Fruit fly (Drosophila melanogaster) whole organism, embryonic: Measurements from ENCODE around the gene Vps2.

Source experiments
- Asciz ChIP-seq: fragments of 200-800 bp; sonication (Bioruptor generic); optimal IDR thresholded peaks from 2 replicates; lab custom pipeline; 2017; ENCODE audit warnings: missing biosample characterization, mild to moderate bottlenecking, missing genetic modification characterization, missing genetic modification reagents
- Awh ChIP-seq: fragments of 200-800 bp; sonication (Bioruptor generic); IDR thresholded peaks from 2 replicates; pipeline ENCODE4, ENCODE4 v1.3.6; 2022; ENCODE audit warnings: missing biosample characterization, missing genetic modification characterization
- BtbVII ChIP-seq: fragments of 200-800 bp; sonication (Bioruptor generic); optimal IDR thresholded peaks from 3 replicates; lab custom pipeline; 2017; ENCODE audit warnings: missing biosample characterization, mild to moderate bottlenecking, missing genetic modification characterization
- CG11456 ChIP-seq: fragments of 200-800 bp; sonication (Bioruptor generic); IDR thresholded peaks from 3 replicates; pipeline ENCODE4 v1.3.6; 2022; ENCODE audit warnings: missing biosample characterization, missing genetic modification characterization
- CG11504 ChIP-seq: fragments of 200-800 bp; sonication (Bioruptor generic); optimal IDR thresholded peaks from 3 replicates; lab custom pipeline; 2019; ENCODE audit warnings: missing biosample characterization, mild to moderate bottlenecking, missing genetic modification characterization, moderate library complexity
- CG11695 ChIP-seq: fragments of 200-800 bp; sonication (Bioruptor generic); IDR thresholded peaks from 3 replicates; pipeline ENCODE4 v1.3.6; 2022; ENCODE audit warnings: missing biosample characterization, missing genetic modification characterization
- CG13296 ChIP-seq: fragments of 200-800 bp; sonication (Bioruptor generic); optimal IDR thresholded peaks from 3 replicates; lab custom pipeline; 2018; ENCODE audit warnings: missing biosample characterization, mild to moderate bottlenecking, missing genetic modification characterization
- CG18262 ChIP-seq: fragments of 200-800 bp; optimal IDR thresholded peaks from 3 replicates; lab custom pipeline; 2019; ENCODE audit warnings: missing biosample characterization, mild to moderate bottlenecking, missing genetic modification characterization, moderate library complexity
- CG30403 ChIP-seq: fragments of 200-800 bp; sonication (Bioruptor generic); optimal IDR thresholded peaks from 3 replicates; lab custom pipeline; 2016; ENCODE audit warnings: missing biosample characterization, missing genetic modification characterization
- CG3065 ChIP-seq: fragments of 200-800 bp; sonication (Bioruptor generic); optimal IDR thresholded peaks from 2 replicates; lab custom pipeline; 2016; ENCODE audit warnings: missing biosample characterization, missing genetic modification characterization
- CG4424 ChIP-seq: fragments of 200-800 bp; sonication (Bioruptor generic); optimal IDR thresholded peaks from 3 replicates; lab custom pipeline; 2016; ENCODE audit warnings: missing biosample characterization, missing genetic modification characterization
- CG6765 ChIP-seq: fragments of 200-800 bp; sonication (Bioruptor generic); optimal IDR thresholded peaks from 3 replicates; lab custom pipeline; 2017; ENCODE audit warnings: missing biosample characterization, mild to moderate bottlenecking, missing genetic modification characterization
- CG8944 ChIP-seq: fragments of 200-800 bp; sonication (Bioruptor generic); optimal IDR thresholded peaks from 3 replicates; lab custom pipeline; 2016; ENCODE audit warnings: missing biosample characterization, missing genetic modification characterization
- CkIIα-i1 ChIP-seq: fragments of 200-800 bp; sonication (Bioruptor generic); IDR thresholded peaks from 2 replicates; pipeline ENCODE4 v1.3.6; 2022; ENCODE audit warnings: missing biosample characterization, missing genetic modification characterization
- D ChIP-seq, 2 experiments: fragments of 200-800 bp in 1 of 2; fragments of >200 bp in 1 of 2; sonication (Bioruptor generic) in 1 of 2; optimal IDR thresholded peaks; 2 replicates in 1 of 2; 3 replicates in 1 of 2; lab custom pipeline; 2017; ENCODE audit warnings: mild to moderate bottlenecking in 1 of 2, missing biosample characterization in 1 of 2, missing genetic modification characterization in 1 of 2, missing genetic modification reagents in 1 of 2
- Deaf1 ChIP-seq: fragments of 200-800 bp; optimal IDR thresholded peaks from 3 replicates; lab custom pipeline; 2019; ENCODE audit warnings: missing biosample characterization, mild to moderate bottlenecking, missing genetic modification characterization, moderate library complexity
- Dfd ChIP-seq, 2 experiments: fragments of >200 bp; optimal IDR thresholded peaks; 2 replicates each; lab custom pipeline; 2017; ENCODE audit warnings: missing biosample characterization in 2 of 2, missing genetic modification characterization in 2 of 2
- Doc3 ChIP-seq: fragments of 200-800 bp; sonication (Bioruptor generic); IDR thresholded peaks from 3 replicates; pipeline ENCODE4 v1.3.6; 2022; ENCODE audit warnings: missing biosample characterization, missing genetic modification characterization; ENCODE audit not compliant: partially characterized antibody
- Dref ChIP-seq: fragments of 200-800 bp; sonication (Bioruptor generic); IDR thresholded peaks from 2 replicates; pipeline ENCODE4 v1.3.6; 2022; ENCODE audit warnings: missing biosample characterization, missing genetic modification characterization
- Gug ChIP-seq: fragments of 200-800 bp; sonication (Bioruptor generic); IDR thresholded peaks from 4 replicates; pipeline ENCODE4 v1.3.6; 2022; ENCODE audit warnings: missing biosample characterization, missing genetic modification characterization
- H15 ChIP-seq: fragments of 200-800 bp; sonication (Bioruptor generic); IDR thresholded peaks from 3 replicates; pipeline ENCODE4 v1.3.6; 2022; ENCODE audit warnings: missing biosample characterization, missing genetic modification characterization
- HmgD ChIP-seq: fragments of 200-800 bp; sonication (Bioruptor generic); optimal IDR thresholded peaks from 3 replicates; lab custom pipeline; 2016; ENCODE audit warnings: missing biosample characterization, missing genetic modification characterization
- Kr ChIP-seq: fragments of 200-800 bp; sonication (Bioruptor generic); optimal IDR thresholded peaks from 2 replicates; lab custom pipeline; 2017; ENCODE audit warnings: missing biosample characterization, mild to moderate bottlenecking, missing genetic modification characterization
- Nf-YB ChIP-seq: fragments of 200-800 bp; sonication (Bioruptor generic); optimal IDR thresholded peaks from 3 replicates; lab custom pipeline; 2019; ENCODE audit warnings: missing biosample characterization, mild to moderate bottlenecking, missing genetic modification characterization, moderate library complexity
- PHDP ChIP-seq: fragments of 200-800 bp; sonication (Bioruptor generic); optimal IDR thresholded peaks from 3 replicates; lab custom pipeline; 2018; ENCODE audit warnings: missing biosample characterization, mild to moderate bottlenecking, missing genetic modification characterization, moderate library complexity
- bcd ChIP-seq: fragments of 200-800 bp; sonication (Bioruptor generic); optimal IDR thresholded peaks from 2 replicates; lab custom pipeline; 2017; ENCODE audit warnings: missing biosample characterization, mild to moderate bottlenecking, missing genetic modification characterization
- cwo ChIP-seq: fragments of 200-800 bp; sonication (Bioruptor generic); optimal IDR thresholded peaks from 3 replicates; lab custom pipeline; 2017; ENCODE audit warnings: missing biosample characterization, missing genetic modification characterization, mild to moderate bottlenecking, moderate library complexity, missing genetic modification reagents
- fd3F ChIP-seq: fragments of 200-800 bp; sonication (Bioruptor generic); optimal IDR thresholded peaks from 2 replicates; lab custom pipeline; 2018; ENCODE audit warnings: missing biosample characterization, mild to moderate bottlenecking, missing genetic modification characterization, moderate library complexity
- gem ChIP-seq: fragments of 200-800 bp; sonication (Bioruptor generic); optimal IDR thresholded peaks from 2 replicates; lab custom pipeline; 2019; ENCODE audit warnings: missing biosample characterization, mild to moderate bottlenecking, missing genetic modification characterization, moderate library complexity
- ham ChIP-seq: fragments of 200-800 bp; sonication (Bioruptor generic); IDR thresholded peaks from 2 replicates; pipeline ENCODE4 v1.3.6; 2022; ENCODE audit warnings: missing biosample characterization, missing genetic modification characterization
- hkb ChIP-seq, 2 experiments: fragments of 200-800 bp in 1 of 2; fragments of >200 bp in 1 of 2; sonication (Bioruptor generic) in 1 of 2; IDR thresholded peaks in 1 of 2; optimal IDR thresholded peaks in 1 of 2; 2 replicates each; pipeline versions ENCODE4 v1.3.6 to Lab custom; 2017 to 2022; ENCODE audit warnings: missing biosample characterization in 1 of 2, missing genetic modification characterization in 1 of 2
- ind ChIP-seq: fragments of 200-800 bp; sonication (Bioruptor generic); optimal IDR thresholded peaks from 3 replicates; lab custom pipeline; 2016; ENCODE audit warnings: missing biosample characterization, missing genetic modification characterization
- kay ChIP-seq: fragments of 200-800 bp; sonication (Bioruptor generic); optimal IDR thresholded peaks from 2 replicates; lab custom pipeline; 2016; ENCODE audit warnings: missing biosample characterization, missing genetic modification characterization
- mirr ChIP-seq: fragments of 200-800 bp; sonication (Bioruptor generic); optimal IDR thresholded peaks from 3 replicates; lab custom pipeline; 2018; ENCODE audit warnings: missing biosample characterization, mild to moderate bottlenecking, missing genetic modification characterization
- nerfin-1 ChIP-seq: fragments of 200-800 bp; sonication (Bioruptor generic); optimal IDR thresholded peaks from 3 replicates; lab custom pipeline; 2019; ENCODE audit warnings: missing biosample characterization, mild to moderate bottlenecking, missing genetic modification characterization, moderate library complexity
- nmo ChIP-seq: fragments of 200-800 bp; sonication (Bioruptor generic); optimal IDR thresholded peaks from 2 replicates; lab custom pipeline; 2018; ENCODE audit warnings: missing biosample characterization, mild to moderate bottlenecking, missing genetic modification characterization, moderate library complexity
- org-1 ChIP-seq: fragments of 200-800 bp; sonication (Bioruptor generic); optimal IDR thresholded peaks from 2 replicates; lab custom pipeline; 2017; ENCODE audit warnings: missing biosample characterization, missing genetic modification characterization
- otp ChIP-seq: fragments of 200-800 bp; sonication (Bioruptor generic); IDR thresholded peaks from 3 replicates; pipeline ENCODE4, ENCODE4 v1.3.6; 2022; ENCODE audit warnings: missing biosample characterization, missing genetic modification characterization
- pho ChIP-seq: fragments of 200-800 bp; sonication (Bioruptor generic); optimal IDR thresholded peaks from 2 replicates; lab custom pipeline; 2016; ENCODE audit warnings: missing biosample characterization, missing genetic modification characterization
- salm ChIP-seq: fragments of 200-800 bp; sonication (Bioruptor generic); optimal IDR thresholded peaks from 2 replicates; lab custom pipeline; 2018; ENCODE audit warnings: missing biosample characterization, mild to moderate bottlenecking, missing genetic modification characterization
- slou ChIP-seq: fragments of 200-800 bp; sonication (Bioruptor generic); optimal IDR thresholded peaks from 3 replicates; lab custom pipeline; 2016; ENCODE audit warnings: missing biosample characterization, missing genetic modification characterization
- sna ChIP-seq: fragments of 200-800 bp; sonication (Bioruptor generic); IDR thresholded peaks from 2 replicates; pipeline ENCODE4 v1.3.6; 2022; ENCODE audit warnings: missing biosample characterization, missing genetic modification characterization; ENCODE audit not compliant: partially characterized antibody
- sob ChIP-seq: fragments of 200-800 bp; sonication (Bioruptor generic); IDR thresholded peaks from 2 replicates; pipeline ENCODE4 v1.3.6; 2022; ENCODE audit warnings: missing biosample characterization, missing genetic modification characterization
- ssp ChIP-seq: fragments of 200-800 bp; sonication (Bioruptor generic); IDR thresholded peaks from 2 replicates; pipeline ENCODE4 v1.3.6; 2022; ENCODE audit warnings: missing biosample characterization, missing genetic modification characterization
- unpg ChIP-seq: fragments of 200-800 bp; sonication (Bioruptor generic); optimal IDR thresholded peaks from 3 replicates; lab custom pipeline; 2018; ENCODE audit warnings: missing biosample characterization, mild to moderate bottlenecking, missing genetic modification characterization, moderate library complexity
- vfl ChIP-seq: fragments of 200-800 bp; sonication (Bioruptor generic); optimal IDR thresholded peaks from 2 replicates; lab custom pipeline; 2016; ENCODE audit warnings: missing biosample characterization, missing genetic modification characterization
- yki ChIP-seq: fragments of >200 bp; optimal IDR thresholded peaks from 3 replicates; lab custom pipeline; 2018
- zf30C ChIP-seq: fragments of 200-800 bp; sonication (Bioruptor generic); optimal IDR thresholded peaks from 3 replicates; lab custom pipeline; 2018; ENCODE audit warnings: missing biosample characterization, mild to moderate bottlenecking, missing genetic modification characterization

Vps2 gene

DNA sequence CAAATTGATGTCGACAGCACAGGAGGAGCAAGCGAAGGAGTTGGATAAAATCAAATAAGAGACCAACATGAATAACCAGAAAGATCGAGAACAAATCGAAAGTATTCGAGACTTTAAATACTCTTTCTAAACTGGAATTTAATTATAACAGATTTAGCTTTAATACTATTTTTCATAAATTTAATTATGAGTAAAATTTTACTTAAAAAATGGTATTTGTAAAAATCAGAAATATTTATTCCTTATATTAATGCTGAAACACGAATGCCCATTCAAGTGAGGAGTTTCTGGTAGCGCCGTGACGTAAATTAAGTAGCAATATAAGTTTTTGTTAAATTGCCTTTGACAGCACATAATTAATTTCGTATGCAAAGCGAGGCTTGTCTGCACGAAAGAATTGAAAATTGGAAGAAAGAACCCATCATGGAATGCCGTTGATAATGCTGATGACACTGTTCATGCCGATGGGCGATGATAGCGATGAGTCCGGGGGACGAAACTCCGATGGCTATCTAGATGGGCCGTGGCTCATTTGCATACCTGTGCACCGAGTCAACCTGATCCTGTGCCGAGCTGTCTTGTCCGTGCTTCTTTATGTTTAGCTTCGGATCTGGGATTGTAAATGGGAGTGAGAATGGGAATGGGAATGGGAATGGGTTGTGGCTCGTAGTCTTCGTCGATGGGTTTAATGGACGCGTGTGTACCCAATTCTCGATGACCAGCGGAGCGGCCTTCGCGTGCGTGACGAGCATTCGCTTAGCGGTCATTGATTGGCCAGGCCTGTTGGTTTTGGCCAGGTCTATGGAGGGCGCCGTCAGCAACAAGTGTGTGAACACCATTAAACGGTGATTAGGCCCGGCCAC, 39.6 kb upstream of the Vps2 start (continued):
- 0 out of 2 replicates have a peak, but pooled peaks have one; percentile 17 for TF ChIP-seq Awh (GFP tag; lab: Robert Waterston, UW)
- TF ChIP-seq Deaf1 (tag; lab: Kevin White, UChicago) = no peak
- no peak for TF ChIP-seq bcd (GFP tag; lab: Kevin White, UChicago)
- TF ChIP-seq salm (tag; lab: Kevin White, UChicago) = no peak
- TF ChIP-seq CG6765 (GFP tag; lab: Kevin White, UChicago) = no peak
- TF ChIP-seq CG8944 (GFP tag; lab: Kevin White, UChicago) = no peak
- no peak for TF ChIP-seq Doc3 (GFP tag; lab: Robert Waterston, UW)
- no peak for TF ChIP-seq cwo
- TF ChIP-seq Dfd (GFP tag; optimal IDR thresholded peaks at IDR 0.05; lab: Kevin White, UChicago) = no peak
- peak; percentile 21 for TF ChIP-seq CG4424 (GFP tag; lab: Kevin White, UChicago)
- no peak for TF ChIP-seq hkb (optimal IDR thresholded peaks at IDR 0.05; lab: Kevin White, UChicago)
- no peak for TF ChIP-seq hkb (GFP tag; IDR thresholded peaks at IDR 0.05; lab: Robert Waterston, UW)
- TF ChIP-seq slou = no peak
- TF ChIP-seq gem (tag; lab: Kevin White, UChicago) = peak; percentile 78
- TF ChIP-seq Nf-YB (GFP tag; lab: Kevin White, UChicago) = peak; percentile 57
- no peak for TF ChIP-seq H15 (GFP tag; lab: Robert Waterston, UW)
- no peak for TF ChIP-seq HmgD (GFP tag; lab: Kevin White, UChicago)
- TF ChIP-seq D (optimal IDR thresholded peaks at IDR 0.05; lab: Kevin White, UChicago) = no peak
- TF ChIP-seq D (GFP tag; optimal IDR thresholded peaks at IDR 0.05; lab: Kevin White, UChicago) = peak; percentile 29
- no peak for TF ChIP-seq ind (GFP tag; lab: Kevin White, UChicago)
- no peak for TF ChIP-seq fd3F (GFP tag; lab: Kevin White, UChicago)
- TF ChIP-seq CG13296 = no peak
- TF ChIP-seq CG30403 (GFP tag; lab: Kevin White, UChicago) = peak; percentile 10
- 0 out of 2 replicates have a peak, but pooled peaks have one; percentile 1 for TF ChIP-seq Dref (GFP tag; lab: Robert Waterston, UW)
- TF ChIP-seq CG3065 (GFP tag; lab: Kevin White, UChicago) = no peak
- TF ChIP-seq mirr (GFP tag; lab: Kevin White, UChicago) = no peak
- TF ChIP-seq sob = 0 out of 2 replicates have a peak, but pooled peaks have one; percentile 13
- no peak for TF ChIP-seq BtbVII (GFP tag; lab: Kevin White, UChicago)
- no peak for TF ChIP-seq org-1
- TF ChIP-seq Asciz (GFP tag; lab: Kevin White, UChicago) = peak; percentile 3
- 0 out of 3 replicates have a peak, but pooled peaks have one; percentile 16 for TF ChIP-seq otp (GFP tag; lab: Robert Waterston, UW)
- TF ChIP-seq pho (GFP tag; lab: Kevin White, UChicago) = no peak
- TF ChIP-seq ham (GFP tag; lab: Robert Waterston, UW) = no peak
- peak; percentile 61 for TF ChIP-seq unpg
- no peak for TF ChIP-seq CG11456 (GFP tag; lab: Robert Waterston, UW)
- TF ChIP-seq kay (GFP tag; lab: Kevin White, UChicago) = no peak
- no peak for TF ChIP-seq vfl (GFP tag; lab: Kevin White, UChicago)
- TF ChIP-seq PHDP = peak; percentile 52
- no peak for TF ChIP-seq ssp (GFP tag; lab: Robert Waterston, UW)
- TF ChIP-seq CG11504 (tag; lab: Kevin White, UChicago) = peak; percentile 48
- no peak for TF ChIP-seq zf30C (GFP tag; lab: Kevin White, UChicago)
- TF ChIP-seq CG18262 (tag; lab: Kevin White, UChicago) = peak; percentile 85
- TF ChIP-seq yki (lab: Kevin White, UChicago) = no peak
- TF ChIP-seq nmo (GFP tag; lab: Kevin White, UChicago) = peak; percentile 74
- no peak for TF ChIP-seq Gug
- no peak for TF ChIP-seq Kr (GFP tag; lab: Kevin White, UChicago)
- TF ChIP-seq CG11695 (GFP tag; lab: Robert Waterston, UW) = no peak
- TF ChIP-seq sna (GFP tag; lab: Robert Waterston, UW) = no peak
- no peak for TF ChIP-seq CkIIα-i1 (GFP tag; lab: Robert Waterston, UW)
- peak; percentile 41 for TF ChIP-seq nerfin-1 (tag; lab: Kevin White, UChicago)
